Fruit fly (Drosophila melanogaster): ENCODE results near the gene crn.

crn gene

dm6 chrX:2297428-2298200 is 47.8 kb upstream of the crn start (continued):
- peak; percentile 99 for TF ChIP-seq Sox102F (GFP tag; optimal IDR thresholded peaks at IDR 0.05)
- peak; percentile 98 for TF ChIP-seq ara (GFP tag; IDR thresholded peaks at IDR 0.05)
- peak; percentile 97 for TF ChIP-seq CG1233 (GFP tag; optimal IDR thresholded peaks at IDR 0.05)
- peak; percentile 97 for TF ChIP-seq CG4404 (GFP tag; IDR thresholded peaks at IDR 0.05)
- TF ChIP-seq CG15073 (GFP tag; optimal IDR thresholded peaks at IDR 0.05): peak; percentile 84
- peak; percentile 98 for TF ChIP-seq CG12391 (tag; optimal IDR thresholded peaks at IDR 0.05)
- peak; percentile 98 for TF ChIP-seq Adf1 (GFP tag; IDR thresholded peaks at IDR 0.05)
- peak; percentile 91 for TF ChIP-seq Hmx (GFP tag; optimal IDR thresholded peaks at IDR 0.05)
- TF ChIP-seq sqz (GFP tag; optimal IDR thresholded peaks at IDR 0.05): peak; percentile 97
- TF ChIP-seq pita (GFP tag; optimal IDR thresholded peaks at IDR 0.05): no peak
- peak; percentile 34 for TF ChIP-seq stwl (tag; optimal IDR thresholded peaks at IDR 0.05)
- peak; percentile 95 for TF ChIP-seq CG13775 (GFP tag; optimal IDR thresholded peaks at IDR 0.05)
- TF ChIP-seq tx (GFP tag; optimal IDR thresholded peaks at IDR 0.05): peak; percentile 99
- peak; percentile 93 for TF ChIP-seq Ets97D (GFP tag; optimal IDR thresholded peaks at IDR 0.05)
- peak; percentile 98 for TF ChIP-seq Atf3 (GFP tag; optimal IDR thresholded peaks at IDR 0.05)
- peak; percentile 97 for TF ChIP-seq Meics (GFP tag; optimal IDR thresholded peaks at IDR 0.05)
- TF ChIP-seq CG17568 (GFP tag; optimal IDR thresholded peaks at IDR 0.05): peak; percentile 97
- TF ChIP-seq CG3726 (GFP tag; IDR thresholded peaks at IDR 0.05): peak; percentile 97
- peak; percentile 97 for TF ChIP-seq croc (GFP tag; conservative IDR thresholded peaks at IDR 0.05)
- TF ChIP-seq H2.0 (GFP tag; IDR thresholded peaks at IDR 0.05): peak; percentile 98
- TF ChIP-seq eve (GFP tag; optimal IDR thresholded peaks at IDR 0.05): peak in 1 of 2 experiments; percentile 99
- peak; percentile 96 for TF ChIP-seq CG9727 (GFP tag; optimal IDR thresholded peaks at IDR 0.05)
- TF ChIP-seq al (GFP tag; IDR thresholded peaks at IDR 0.05): peak; percentile 92
- peak; percentile 98 for TF ChIP-seq gce (GFP tag; IDR thresholded peaks at IDR 0.05)
- peak; percentile 99 for TF ChIP-seq CG2875 (GFP tag; optimal IDR thresholded peaks at IDR 0.05)
- TF ChIP-seq CTCF (GFP tag; optimal IDR thresholded peaks at IDR 0.05): peak; percentile 76
- peak; percentile 99 for TF ChIP-seq seq (GFP tag; IDR thresholded peaks at IDR 0.05)
- TF ChIP-seq Fer3 (tag; optimal IDR thresholded peaks at IDR 0.05): peak; percentile 98
- peak; percentile 99 for TF ChIP-seq chn (GFP tag; optimal IDR thresholded peaks at IDR 0.05)
- TF ChIP-seq trem (tag; optimal IDR thresholded peaks at IDR 0.05): peak; percentile 94
- TF ChIP-seq CG15696 (tag; optimal IDR thresholded peaks at IDR 0.05): peak; percentile 88
- TF ChIP-seq usp (GFP tag; optimal IDR thresholded peaks at IDR 0.05): no peak
- peak; percentile 98 for TF ChIP-seq maf-S (GFP tag; optimal IDR thresholded peaks at IDR 0.05)
- TF ChIP-seq row (GFP tag; IDR thresholded peaks at IDR 0.05): peak; percentile 99
- TF ChIP-seq CG33213 (GFP tag; optimal IDR thresholded peaks at IDR 0.05): peak; percentile 99
- TF ChIP-seq CG42726 (GFP tag; IDR thresholded peaks at IDR 0.05; ENCODE audit: partially characterized antibody): no peak
- TF ChIP-seq CG10565 (GFP tag; optimal IDR thresholded peaks at IDR 0.05): peak; percentile 95
- peak; percentile 97 for TF ChIP-seq phol (tag; optimal IDR thresholded peaks at IDR 0.05)
- TF ChIP-seq CG4854 (GFP tag; optimal IDR thresholded peaks at IDR 0.05): peak; percentile 98
- peak; percentile 98 for TF ChIP-seq Fer1 (GFP tag; optimal IDR thresholded peaks at IDR 0.05)
- peak; percentile 89 for TF ChIP-seq CG4328 (GFP tag; optimal IDR thresholded peaks at IDR 0.05)
- peak; percentile 95 for TF ChIP-seq CG6765 (GFP tag; optimal IDR thresholded peaks at IDR 0.05)
- peak; percentile 99 for TF ChIP-seq CG17328 (GFP tag; IDR thresholded peaks at IDR 0.05)
- TF ChIP-seq exex (tag; optimal IDR thresholded peaks at IDR 0.05): peak; percentile 89
- peak; percentile 99 for TF ChIP-seq Ptx1 (GFP tag; IDR thresholded peaks at IDR 0.05)
- TF ChIP-seq Hsf (GFP tag; optimal IDR thresholded peaks at IDR 0.05): peak; percentile 99
- no peak for TF ChIP-seq CG8478 (optimal IDR thresholded peaks at IDR 0.05)
- TF ChIP-seq CG31224 (GFP tag; IDR thresholded peaks at IDR 0.05): peak; percentile 92
- peak; percentile 99 for TF ChIP-seq wor (GFP tag; IDR thresholded peaks at IDR 0.05)
- TF ChIP-seq CG10274 (GFP tag; optimal IDR thresholded peaks at IDR 0.05): peak; percentile 94
- peak; percentile 87 for TF ChIP-seq Nf-YB (GFP tag; optimal IDR thresholded peaks at IDR 0.05)
